Worm (Caenorhabditis elegans) whole organism, L4 larva: ENCODE measurements around the gene ZK675.4.

Experiments
- F10B5.3 ChIP-seq: sonication (generic microtip); optimal IDR thresholded peaks from 2 replicates; lab custom pipeline; 2016; ENCODE audit warnings: mild to moderate bottlenecking, missing genetic modification characterization, missing compliant biosample characterization
- F44E2.7 ChIP-seq: fragments of 200-800 bp; sonication (Bioruptor generic); IDR thresholded peaks from 2 replicates; pipeline ENCODE4 v2.1.2; 2022; ENCODE audit warnings: missing genetic modification characterization, missing compliant biosample characterization
- F49E8.2 ChIP-seq: sonication (generic microtip); optimal IDR thresholded peaks from 2 replicates; lab custom pipeline; 2016; ENCODE audit warnings: missing compliant biosample characterization, mild to moderate bottlenecking, missing genetic modification characterization, borderline replicate concordance
- Y105C5A.15 ChIP-seq: fragments of 200-800 bp; sonication (Bioruptor generic); IDR thresholded peaks from 2 replicates; pipeline ENCODE4 v1.3.6; 2022; ENCODE audit warnings: missing genetic modification characterization, missing compliant biosample characterization
- ZK546.5 ChIP-seq, 2 experiments: sonication (generic microtip); optimal IDR thresholded peaks; 2 replicates each; lab custom pipeline; 2017; ENCODE audit warnings: missing biosample characterization in 2 of 2, missing genetic modification characterization in 2 of 2
- aha-1 ChIP-seq: fragments of 150-350 bp; peaks from one replicate; lab custom pipeline; 2014; ENCODE audit warnings: missing biosample characterization, missing genetic modification characterization
- aly-2 ChIP-seq: sonication (generic microtip); optimal IDR thresholded peaks from 2 replicates; lab custom pipeline; 2018; ENCODE audit warnings: missing biosample characterization, missing genetic modification characterization
- ama-1 ChIP-seq: fragments of 150-350 bp; optimal IDR thresholded peaks from 2 replicates; lab custom pipeline; 2014; ENCODE audit warnings: inconsistent platforms, mixed read lengths
- attf-4 ChIP-seq: sonication (generic microtip); optimal IDR thresholded peaks from 3 replicates; lab custom pipeline; 2017; ENCODE audit warnings: missing biosample characterization, missing genetic modification characterization
- daf-16 ChIP-seq, 3 experiments: sonication (generic microtip); optimal IDR thresholded peaks; 2 replicates each; lab custom pipeline; 2016 to 2017; ENCODE audit warnings: missing genetic modification characterization in 3 of 3, missing genetic modification reagents in 3 of 3, mild to moderate bottlenecking in 2 of 3, missing compliant biosample characterization in 2 of 3, missing biosample characterization in 1 of 3, moderate library complexity in 1 of 3
- dmd-8 ChIP-seq: fragments of 200-800 bp; sonication (Bioruptor generic); IDR thresholded peaks from 2 replicates; pipeline ENCODE4 v1.3.6; 2022; ENCODE audit warnings: missing genetic modification characterization, missing compliant biosample characterization
- dmd-9 ChIP-seq: fragments of 200-800 bp; sonication (Bioruptor generic); IDR thresholded peaks from 2 replicates; pipeline ENCODE4 v1.3.6; 2022; ENCODE audit warnings: missing genetic modification reagents, missing genetic modification characterization, missing compliant biosample characterization
- dpl-1 ChIP-seq: fragments of 150-350 bp; optimal IDR thresholded peaks from 2 replicates; lab custom pipeline; 2014; ENCODE audit warnings: missing biosample characterization, missing genetic modification reagents, missing genetic modification characterization
- dve-1 ChIP-seq: sonication (generic microtip); optimal IDR thresholded peaks from 2 replicates; lab custom pipeline; 2017; ENCODE audit warnings: antibody characterized with exemption, mild to moderate bottlenecking, missing genetic modification characterization, missing compliant biosample characterization; ENCODE audit not compliant: insufficient read depth
- fkh-10 ChIP-seq: fragments of 150-350 bp; optimal IDR thresholded peaks from 2 replicates; lab custom pipeline; 2014; ENCODE audit warnings: missing biosample characterization, missing genetic modification reagents, missing genetic modification characterization
- fos-1 ChIP-seq: fragments of 150-350 bp; optimal IDR thresholded peaks from 2 replicates; lab custom pipeline; 2014; ENCODE audit warnings: missing biosample characterization, missing genetic modification characterization
- hif-1 ChIP-seq, 2 experiments: sonication (generic microtip); optimal IDR thresholded peaks; 2 replicates each; lab custom pipeline; 2016 to 2017; ENCODE audit warnings: missing compliant biosample characterization in 2 of 2, missing genetic modification characterization in 2 of 2, missing genetic modification reagents in 2 of 2, missing genotype in 2 of 2, mild to moderate bottlenecking in 1 of 2
- hlh-11 ChIP-seq: fragments of 200-800 bp; sonication (Bioruptor generic); optimal IDR thresholded peaks from 2 replicates; lab custom pipeline; 2018; ENCODE audit warnings: mild to moderate bottlenecking, missing genetic modification characterization, missing compliant biosample characterization
- hlh-30 ChIP-seq: sonication (generic microtip); optimal IDR thresholded peaks from 2 replicates; lab custom pipeline; 2017; ENCODE audit warnings: antibody characterized with exemption, mild to moderate bottlenecking, missing genetic modification characterization, missing compliant biosample characterization; ENCODE audit not compliant: insufficient read depth
- lin-15B ChIP-seq: fragments of 150-350 bp; sonication (generic microtip); optimal IDR thresholded peaks from 3 replicates; lab custom pipeline; 2014; ENCODE audit warnings: missing biosample characterization, missing genetic modification characterization
- lin-29 ChIP-seq: fragments of 200-800 bp; sonication (Bioruptor generic); IDR thresholded peaks from 2 replicates; pipeline ENCODE4 v1.3.6; 2022; ENCODE audit warnings: missing genetic modification reagents, missing genetic modification characterization, missing compliant biosample characterization
- lin-38 ChIP-seq: fragments of 200-800 bp; sonication (Bioruptor generic); IDR thresholded peaks from 2 replicates; pipeline ENCODE4 v1.3.6; 2022; ENCODE audit warnings: missing genetic modification reagents, missing genetic modification characterization, missing compliant biosample characterization
- lin-39 ChIP-seq: fragments of 150-350 bp; optimal IDR thresholded peaks from 2 replicates; lab custom pipeline; 2014; ENCODE audit warnings: missing biosample characterization, missing genetic modification reagents, missing genetic modification characterization
- lir-3 ChIP-seq: sonication (generic microtip); optimal IDR thresholded peaks from 2 replicates; lab custom pipeline; 2016; ENCODE audit warnings: mild to moderate bottlenecking, missing genetic modification characterization, missing compliant biosample characterization
- mdl-1 ChIP-seq, 2 experiments: fragments of 150-350 bp in 1 of 2; sonication (generic microtip) in 1 of 2; optimal IDR thresholded peaks; 2 replicates each; lab custom pipeline; 2014 to 2017; ENCODE audit warnings: missing biosample characterization in 2 of 2, missing genetic modification characterization in 2 of 2
- mdt-29 ChIP-seq: fragments of 200-800 bp; sonication (Bioruptor generic); IDR thresholded peaks from 2 replicates; pipeline ENCODE4 v1.3.6; 2022; ENCODE audit warnings: missing genetic modification reagents, missing genetic modification characterization, missing compliant biosample characterization
- mep-1 ChIP-seq: fragments of 150-350 bp; sonication (generic microtip); optimal IDR thresholded peaks from 3 replicates; lab custom pipeline; 2014; ENCODE audit warnings: missing biosample characterization, missing genetic modification characterization
- mes-2 ChIP-seq: sonication (generic microtip); optimal IDR thresholded peaks from 2 replicates; lab custom pipeline; 2016; ENCODE audit warnings: missing genotype, mild to moderate bottlenecking, missing genetic modification characterization, missing compliant biosample characterization; ENCODE audit not compliant: poor library complexity, severe bottlenecking
- mxl-3 ChIP-seq: fragments of 200-800 bp; sonication (Bioruptor generic); optimal IDR thresholded peaks from 2 replicates; lab custom pipeline; 2018; ENCODE audit warnings: mild to moderate bottlenecking, missing genetic modification characterization, missing compliant biosample characterization
- nhr-10 ChIP-seq: fragments of 150-350 bp; optimal IDR thresholded peaks from 2 replicates; lab custom pipeline; 2014; ENCODE audit warnings: missing biosample characterization, missing genetic modification characterization
- nhr-11 ChIP-seq: fragments of 150-350 bp; optimal IDR thresholded peaks from 2 replicates; lab custom pipeline; 2014; ENCODE audit warnings: missing biosample characterization, missing genetic modification characterization
- nhr-28 ChIP-seq: fragments of 150-350 bp; optimal IDR thresholded peaks from 2 replicates; lab custom pipeline; 2014; ENCODE audit warnings: missing biosample characterization, missing genetic modification characterization
- nhr-42 ChIP-seq: fragments of 200-800 bp; sonication (Bioruptor generic); IDR thresholded peaks from 2 replicates; pipeline ENCODE4 v1.3.6; 2022; ENCODE audit warnings: missing genetic modification characterization, missing compliant biosample characterization
- nhr-48 ChIP-seq: sonication (generic microtip); optimal IDR thresholded peaks from 2 replicates; lab custom pipeline; 2016; ENCODE audit warnings: mild to moderate bottlenecking, missing genetic modification characterization, missing compliant biosample characterization
- nhr-6 ChIP-seq: fragments of 150-350 bp; optimal IDR thresholded peaks from 2 replicates; lab custom pipeline; 2014; ENCODE audit warnings: missing biosample characterization, missing genetic modification characterization
- nhr-76 ChIP-seq: fragments of 150-350 bp; optimal IDR thresholded peaks from 2 replicates; lab custom pipeline; 2014; ENCODE audit warnings: missing biosample characterization, missing genetic modification characterization
- php-3 ChIP-seq: fragments of 200-800 bp; sonication (Bioruptor generic); IDR thresholded peaks from 2 replicates; pipeline ENCODE4 v1.3.6; 2022; ENCODE audit warnings: missing genetic modification reagents, missing genetic modification characterization, missing compliant biosample characterization
- snpc-1.2 ChIP-seq: fragments of 200-800 bp; sonication (Bioruptor generic); IDR thresholded peaks from 2 replicates; pipeline ENCODE4 v1.3.6; 2022; ENCODE audit warnings: missing genetic modification reagents, missing genetic modification characterization, missing compliant biosample characterization
- spr-1 ChIP-seq: sonication (generic microtip); optimal IDR thresholded peaks from 2 replicates; lab custom pipeline; 2016; ENCODE audit warnings: mild to moderate bottlenecking, missing genetic modification characterization, missing compliant biosample characterization
- unc-130 ChIP-seq: sonication (generic microtip); optimal IDR thresholded peaks from 2 replicates; lab custom pipeline; 2016; ENCODE audit warnings: missing genetic modification reagents, missing genetic modification characterization, missing compliant biosample characterization
- unc-62 ChIP-seq, 3 experiments: fragments of 150-350 bp in 1 of 3; sonication (generic microtip); optimal IDR thresholded peaks in 2 of 3; peaks in 1 of 3; 1 replicate in 1 of 3; 2 replicates in 2 of 3; lab custom pipeline; 2014 to 2017; ENCODE audit warnings: missing biosample characterization in 3 of 3, missing genetic modification characterization in 3 of 3, missing genetic modification reagents in 3 of 3, missing genotype in 1 of 3
- vab-7 ChIP-seq: fragments of 200-800 bp; sonication (Bioruptor generic); IDR thresholded peaks from 2 replicates; pipeline ENCODE4 v1.3.6; 2022; ENCODE audit warnings: missing genetic modification reagents, missing genetic modification characterization, missing compliant biosample characterization
- zip-11 ChIP-seq: fragments of 200-800 bp; sonication (Bioruptor generic); IDR thresholded peaks from 2 replicates; pipeline ENCODE4 v1.3.6; 2022; ENCODE audit warnings: missing genetic modification characterization, missing compliant biosample characterization
- ztf-11 ChIP-seq: fragments of 150-350 bp; optimal IDR thresholded peaks from 2 replicates; lab custom pipeline; 2014; ENCODE audit warnings: missing biosample characterization, missing genetic modification characterization

Gene ZK675.4

ce11 chrII:7930671-7931070, 19.6 kb downstream of the ZK675.4 start:
- TF ChIP-seq hlh-30 (tag; lab: Kevin White, UChicago) (peak; percentile 61), aha-1 (tag; lab: Kevin White, UChicago) (peak; percentile 66), lin-39 (no peak), snpc-1.2 (GFP tag; lab: Robert Waterston, UW) (no peak), nhr-42 (no peak), F10B5.3 (tag; lab: Kevin White, UChicago) (no peak)

- no peak for TF ChIP-seq dmd-9 (GFP tag; lab: Robert Waterston, UW)
- no peak for TF ChIP-seq nhr-42
- TF ChIP-seq mxl-3: no peak
- no peak for TF ChIP-seq F44E2.7 (GFP tag; lab: Robert Waterston, UW)
- no peak for TF ChIP-seq lin-29 (GFP tag; lab: Robert Waterston, UW)
- TF ChIP-seq nhr-11: no peak
- TF ChIP-seq mdt-29 (GFP tag; lab: Robert Waterston, UW): no peak
- TF ChIP-seq lin-38 (GFP tag; lab: Robert Waterston, UW): no peak
These were observed 24.5 kb downstream of the ZK675.4 start for ce11 chrII:7935622-7936021.

- TF ChIP-seq mep-1: no peak
- no peak for TF ChIP-seq nhr-42
- TF ChIP-seq nhr-48: no peak
- TF ChIP-seq attf-4 (tag; lab: Kevin White, UChicago): no peak
- no peak for TF ChIP-seq F49E8.2 (tag; lab: Kevin White, UChicago)
- TF ChIP-seq Y105C5A.15 (GFP tag; lab: Robert Waterston, UW): no peak
- no peak for TF ChIP-seq lin-15B (tag; lab: Kevin White, UChicago)
- no peak for TF ChIP-seq unc-62 (GFP tag; optimal IDR thresholded peaks at IDR 0.05 in 1 of 2; lab: Kevin White, UChicago)
- TF ChIP-seq unc-62 (tag; optimal IDR thresholded peaks at IDR 0.05; lab: Kevin White, UChicago): no peak
- TF ChIP-seq hif-1 (tag; optimal IDR thresholded peaks at IDR 0.05; lab: Kevin White, UChicago): no peak
- TF ChIP-seq aly-2 (tag; lab: Kevin White, UChicago): no peak
- no peak for TF ChIP-seq lir-3 (tag; lab: Kevin White, UChicago)
- no peak for TF ChIP-seq ztf-11
- no peak for TF ChIP-seq mes-2
- TF ChIP-seq fos-1 (tag; lab: Kevin White, UChicago): no peak
- no peak for TF ChIP-seq nhr-76 (tag; lab: Kevin White, UChicago)
- TF ChIP-seq daf-16 (GFP tag; optimal IDR thresholded peaks at IDR 0.05; lab: Kevin White, UChicago): no peak
- TF ChIP-seq daf-16 (tag; optimal IDR thresholded peaks at IDR 0.05; lab: Kevin White, UChicago): no peak
These were observed 27.0 kb downstream of the ZK675.4 start, which contains the start of gene ZK669.2 for ce11 chrII:7938078-7938477. TSS of gene ZK669.2 (minus strand) at chrII:7938178.

ce11 chrII:7940848-7941247, 29.7 kb downstream of the ZK675.4 start, which contains the start of gene ZK669.3:
TSS of gene ZK669.3 (plus strand) at chrII:7941148.
- TF ChIP-seq zip-11: no peak

- TF ChIP-seq vab-7 (GFP tag; lab: Robert Waterston, UW) (no peak), dve-1 (tag; lab: Kevin White, UChicago) (peak; percentile 66), hlh-30 (tag; lab: Kevin White, UChicago) (peak; percentile 61), mes-2 (peak; percentile 15), ZK546.5 (tag; optimal IDR thresholded peaks at IDR 0.05; lab: Kevin White, UChicago) (no peak), daf-16 (GFP tag; optimal IDR thresholded peaks at IDR 0.05; lab: Kevin White, UChicago) (no peak), daf-16 (tag; optimal IDR thresholded peaks at IDR 0.05; lab: Kevin White, UChicago) (peak; percentile 39), mdl-1 (tag; optimal IDR thresholded peaks at IDR 0.05; lab: Kevin White, UChicago) (peak in 1 of 2 experiments; percentile 81), nhr-10 (no peak), nhr-28 (tag; lab: Kevin White, UChicago) (peak; percentile 5), unc-130 (GFP tag; lab: Kevin White, UChicago) (no peak), php-3 (GFP tag; lab: Robert Waterston, UW) (peak; percentile 62; the same call in 1 of the 2 replicates), nhr-6 (tag; lab: Kevin White, UChicago) (no peak), mxl-3 (peak; percentile 61), dpl-1 (GFP tag; lab: Kevin White, UChicago) (peak; percentile 33), lir-3 (tag; lab: Kevin White, UChicago) (no peak), hlh-11 (tag; lab: Kevin White, UChicago) (peak; percentile 77), ama-1 (lab: Kevin White, UChicago) (no peak), fkh-10 (GFP tag; lab: Kevin White, UChicago) (no peak), ztf-11 (no peak), aha-1 (tag; lab: Kevin White, UChicago) (peak; percentile 94), spr-1 (tag; lab: Kevin White, UChicago) (no peak), dmd-8 (GFP tag; lab: Robert Waterston, UW) (no peak)
These were observed 33.2 kb downstream of the ZK675.4 start for ce11 chrII:7944333-7944744.
